Fruit fly (Drosophila melanogaster) whole organism, embryonic: ENCODE data around the gene CG31463.

ENCODE experiments used
- Atf3 ChIP-seq: fragments of 200-800 bp; sonication (Bioruptor generic); optimal IDR thresholded peaks from 3 replicates; lab custom pipeline; 2016; ENCODE audit warnings: missing biosample characterization, missing genetic modification characterization
- Bgb ChIP-seq: fragments of 200-800 bp; sonication (Bioruptor generic); IDR thresholded peaks from 2 replicates; pipeline ENCODE4 v1.3.6; 2022; ENCODE audit warnings: missing biosample characterization, missing genetic modification characterization; ENCODE audit not compliant: partially characterized antibody
- CG10147 ChIP-seq: fragments of 200-800 bp; sonication (Bioruptor generic); optimal IDR thresholded peaks from 2 replicates; lab custom pipeline; 2019; ENCODE audit warnings: missing biosample characterization, mild to moderate bottlenecking, missing genetic modification characterization, moderate library complexity
- CG11093 ChIP-seq: fragments of 200-800 bp; sonication (Bioruptor generic); IDR thresholded peaks from 3 replicates; pipeline ENCODE4 v1.3.6; 2022; ENCODE audit warnings: missing biosample characterization, missing genetic modification characterization
- CG12391 ChIP-seq: fragments of 200-800 bp; sonication (Bioruptor generic); optimal IDR thresholded peaks from 3 replicates; lab custom pipeline; 2018; ENCODE audit warnings: missing biosample characterization, mild to moderate bottlenecking, missing genetic modification characterization, moderate library complexity
- CG14050 ChIP-seq: fragments of 200-800 bp; sonication (Bioruptor generic); IDR thresholded peaks from 3 replicates; pipeline ENCODE4 v1.3.6; 2022; ENCODE audit warnings: missing biosample characterization, missing genetic modification characterization
- CG14710 ChIP-seq: fragments of 200-800 bp; sonication (Bioruptor generic); optimal IDR thresholded peaks from 3 replicates; lab custom pipeline; 2019; ENCODE audit warnings: missing biosample characterization, mild to moderate bottlenecking, missing genetic modification characterization, moderate library complexity
- CG15514 ChIP-seq: fragments of 200-800 bp; sonication (Bioruptor generic); optimal IDR thresholded peaks from 3 replicates; lab custom pipeline; 2017; ENCODE audit warnings: missing biosample characterization, missing genetic modification characterization, mild to moderate bottlenecking, moderate library complexity, missing genetic modification reagents
- CG16813 ChIP-seq: fragments of 200-800 bp; sonication (Bioruptor generic); IDR thresholded peaks from 3 replicates; pipeline ENCODE4 v1.3.6; 2022; ENCODE audit warnings: missing biosample characterization, missing genetic modification characterization; ENCODE audit not compliant: partially characterized antibody
- CG17385 ChIP-seq: fragments of 200-800 bp; sonication (Bioruptor generic); optimal IDR thresholded peaks from 3 replicates; lab custom pipeline; 2018; ENCODE audit warnings: missing biosample characterization, mild to moderate bottlenecking, missing genetic modification characterization
- CG17829 ChIP-seq: fragments of 200-800 bp; optimal IDR thresholded peaks from 2 replicates; lab custom pipeline; 2019; ENCODE audit warnings: missing biosample characterization, mild to moderate bottlenecking, missing genetic modification characterization, moderate library complexity
- CG2120 ChIP-seq: fragments of 200-800 bp; sonication (Bioruptor generic); optimal IDR thresholded peaks from 3 replicates; lab custom pipeline; 2016; ENCODE audit warnings: missing biosample characterization, missing genetic modification characterization
- CG2129 ChIP-seq: fragments of 200-800 bp; sonication (Bioruptor generic); IDR thresholded peaks from 2 replicates; pipeline ENCODE4 v1.3.6; 2022; ENCODE audit warnings: missing biosample characterization, missing genetic modification characterization; ENCODE audit not compliant: partially characterized antibody
- CG2712 ChIP-seq: fragments of 200-800 bp; optimal IDR thresholded peaks from 3 replicates; lab custom pipeline; 2019; ENCODE audit warnings: missing biosample characterization, mild to moderate bottlenecking, missing genetic modification characterization, moderate library complexity
- CG32532 ChIP-seq: fragments of 200-800 bp; sonication (Bioruptor generic); IDR thresholded peaks from 2 replicates; pipeline ENCODE4 v1.3.6; 2022; ENCODE audit warnings: missing biosample characterization, missing genetic modification characterization
- CG34224 ChIP-seq: fragments of 200-800 bp; sonication (Bioruptor generic); IDR thresholded peaks from 3 replicates; pipeline ENCODE4 v1.3.6; 2022; ENCODE audit warnings: missing biosample characterization, missing genetic modification characterization; ENCODE audit not compliant: partially characterized antibody
- CG43689 ChIP-seq: fragments of 200-800 bp; sonication (Bioruptor generic); IDR thresholded peaks from 2 replicates; pipeline ENCODE4 v1.3.6; 2022; ENCODE audit warnings: missing biosample characterization, missing genetic modification characterization
- CG6175 ChIP-seq: fragments of 200-800 bp; sonication (Bioruptor generic); IDR thresholded peaks from 3 replicates; pipeline ENCODE4 v1.3.6; 2022; ENCODE audit warnings: missing biosample characterization, missing genetic modification characterization
- CG7372 ChIP-seq: fragments of 200-800 bp; sonication (Bioruptor generic); IDR thresholded peaks from 2 replicates; pipeline ENCODE4 v1.3.6; 2022; ENCODE audit warnings: missing biosample characterization, missing genetic modification characterization
- CG7786 ChIP-seq: fragments of 200-800 bp; sonication (Bioruptor generic); optimal IDR thresholded peaks from 2 replicates; lab custom pipeline; 2016; ENCODE audit warnings: missing biosample characterization, missing genetic modification characterization
- CG7963 ChIP-seq: fragments of 200-800 bp; sonication (Bioruptor generic); IDR thresholded peaks from 3 replicates; pipeline ENCODE4 v1.3.6; 2022; ENCODE audit warnings: missing biosample characterization, missing genetic modification characterization; ENCODE audit not compliant: partially characterized antibody
- CG8924 ChIP-seq: fragments of 200-800 bp; optimal IDR thresholded peaks from 3 replicates; lab custom pipeline; 2019; ENCODE audit warnings: missing biosample characterization, mild to moderate bottlenecking, missing genetic modification characterization, moderate library complexity
- CG9817 ChIP-seq: fragments of 200-800 bp; sonication (Bioruptor generic); optimal IDR thresholded peaks from 2 replicates; lab custom pipeline; 2018; ENCODE audit warnings: missing biosample characterization, mild to moderate bottlenecking, missing genetic modification characterization, moderate library complexity
- Dll ChIP-seq: fragments of 200-800 bp; sonication (Bioruptor generic); IDR thresholded peaks from 4 replicates; pipeline ENCODE4 v1.3.6; 2022; ENCODE audit warnings: missing biosample characterization, missing genetic modification characterization; ENCODE audit not compliant: partially characterized antibody
- Dref ChIP-seq: fragments of 200-800 bp; sonication (Bioruptor generic); IDR thresholded peaks from 2 replicates; pipeline ENCODE4 v1.3.6; 2022; ENCODE audit warnings: missing biosample characterization, missing genetic modification characterization
- E2f1 ChIP-seq: fragments of 200-800 bp; sonication (Bioruptor generic); IDR thresholded peaks from 2 replicates; pipeline ENCODE4 v1.3.6; 2022; ENCODE audit warnings: missing biosample characterization, missing genetic modification characterization
- Ets65A ChIP-seq: fragments of 200-800 bp; sonication (Bioruptor generic); peaks from one replicate; lab custom pipeline; 2016; ENCODE audit warnings: missing biosample characterization, missing genetic modification characterization
- Ets97D ChIP-seq: fragments of 200-800 bp; sonication (Bioruptor generic); optimal IDR thresholded peaks from 3 replicates; lab custom pipeline; 2016; ENCODE audit warnings: missing biosample characterization, missing genetic modification characterization
- HLH54F ChIP-seq: fragments of 200-800 bp; sonication (Bioruptor generic); optimal IDR thresholded peaks from 3 replicates; lab custom pipeline; 2016; ENCODE audit warnings: missing biosample characterization, missing genetic modification characterization
- MESR4 ChIP-seq: fragments of 200-800 bp; sonication (Bioruptor generic); optimal IDR thresholded peaks from 2 replicates; lab custom pipeline; 2018; ENCODE audit warnings: missing biosample characterization, mild to moderate bottlenecking, missing genetic modification characterization, moderate library complexity
- Pdp1 ChIP-seq, 2 experiments: fragments of 200-800 bp; sonication (Bioruptor generic); optimal IDR thresholded peaks; 3 replicates each; lab custom pipeline; 2016; ENCODE audit warnings: missing biosample characterization in 2 of 2, missing genetic modification characterization in 2 of 2, mild to moderate bottlenecking in 1 of 2, moderate library complexity in 1 of 2
- Rfx ChIP-seq: fragments of 200-800 bp; sonication (Bioruptor generic); IDR thresholded peaks from 2 replicates; pipeline ENCODE4 v1.3.6; 2022; ENCODE audit warnings: missing biosample characterization, missing genetic modification characterization
- bbx ChIP-seq: fragments of 200-800 bp; sonication (Bioruptor generic); IDR thresholded peaks from 2 replicates; pipeline ENCODE4 v1.3.6; 2022; ENCODE audit warnings: missing biosample characterization, missing genetic modification characterization; ENCODE audit not compliant: partially characterized antibody
- bigmax ChIP-seq: fragments of 200-800 bp; sonication (Bioruptor generic); optimal IDR thresholded peaks from 2 replicates; lab custom pipeline; 2018; ENCODE audit warnings: missing biosample characterization, mild to moderate bottlenecking, missing genetic modification characterization
- dm ChIP-seq: fragments of 200-800 bp; sonication (Bioruptor generic); optimal IDR thresholded peaks from 3 replicates; lab custom pipeline; 2016; ENCODE audit warnings: missing biosample characterization, missing genetic modification characterization
- gt ChIP-seq: fragments of 200-800 bp; sonication (Bioruptor generic); IDR thresholded peaks from 2 replicates; pipeline ENCODE4 v1.3.6; 2022; ENCODE audit warnings: missing biosample characterization, missing genetic modification characterization
- hbn ChIP-seq: fragments of 200-800 bp; sonication (Bioruptor generic); IDR thresholded peaks from 2 replicates; pipeline ENCODE4 v1.3.6; 2022; ENCODE audit warnings: missing biosample characterization, missing genetic modification characterization; ENCODE audit not compliant: partially characterized antibody
- klu ChIP-seq: fragments of 200-800 bp; sonication (Bioruptor generic); IDR thresholded peaks from 2 replicates; pipeline ENCODE4 v1.3.6; 2022; ENCODE audit warnings: missing biosample characterization, missing genetic modification characterization
- lbe ChIP-seq: fragments of 200-800 bp; sonication (Bioruptor generic); optimal IDR thresholded peaks from 2 replicates; lab custom pipeline; 2016; ENCODE audit warnings: missing biosample characterization, mild to moderate bottlenecking, missing genetic modification characterization
- nmo ChIP-seq: fragments of 200-800 bp; sonication (Bioruptor generic); optimal IDR thresholded peaks from 2 replicates; lab custom pipeline; 2018; ENCODE audit warnings: missing biosample characterization, mild to moderate bottlenecking, missing genetic modification characterization, moderate library complexity
- nom ChIP-seq: fragments of 200-800 bp; sonication (Bioruptor generic); optimal IDR thresholded peaks from 2 replicates; lab custom pipeline; 2017; ENCODE audit warnings: missing biosample characterization, missing genetic modification characterization, mild to moderate bottlenecking, moderate library complexity, missing genetic modification reagents
- peb ChIP-seq: fragments of 200-800 bp; sonication (Bioruptor generic); IDR thresholded peaks from 2 replicates; pipeline ENCODE4 v1.3.6; 2022; ENCODE audit warnings: missing biosample characterization, missing genetic modification characterization
- pita ChIP-seq: fragments of 200-800 bp; sonication (Bioruptor generic); optimal IDR thresholded peaks from 2 replicates; lab custom pipeline; 2017; ENCODE audit warnings: missing biosample characterization, mild to moderate bottlenecking, missing genetic modification characterization
- pnt ChIP-seq: fragments of 200-800 bp; sonication (Bioruptor generic); optimal IDR thresholded peaks from 3 replicates; lab custom pipeline; 2016; ENCODE audit warnings: missing biosample characterization, missing genetic modification characterization
- salm ChIP-seq: fragments of 200-800 bp; sonication (Bioruptor generic); optimal IDR thresholded peaks from 2 replicates; lab custom pipeline; 2018; ENCODE audit warnings: missing biosample characterization, mild to moderate bottlenecking, missing genetic modification characterization
- trem ChIP-seq: fragments of 200-800 bp; optimal IDR thresholded peaks from 3 replicates; lab custom pipeline; 2019; ENCODE audit warnings: missing biosample characterization, mild to moderate bottlenecking, missing genetic modification characterization, moderate library complexity
- tx ChIP-seq: fragments of 200-800 bp; sonication (Bioruptor generic); optimal IDR thresholded peaks from 2 replicates; lab custom pipeline; 2016; ENCODE audit warnings: missing biosample characterization, missing genetic modification characterization
- unc-4 ChIP-seq: fragments of 200-800 bp; sonication (Bioruptor generic); IDR thresholded peaks from 2 replicates; pipeline ENCODE4 v1.3.6; 2022; ENCODE audit warnings: missing biosample characterization, missing genetic modification characterization; ENCODE audit not compliant: partially characterized antibody
- zen2 ChIP-seq: fragments of 200-800 bp; sonication (Bioruptor generic); IDR thresholded peaks from 3 replicates; pipeline ENCODE4 v1.3.6; 2022; ENCODE audit warnings: missing biosample characterization, missing genetic modification characterization; ENCODE audit not compliant: partially characterized antibody

The CG31463 gene

DNA sequence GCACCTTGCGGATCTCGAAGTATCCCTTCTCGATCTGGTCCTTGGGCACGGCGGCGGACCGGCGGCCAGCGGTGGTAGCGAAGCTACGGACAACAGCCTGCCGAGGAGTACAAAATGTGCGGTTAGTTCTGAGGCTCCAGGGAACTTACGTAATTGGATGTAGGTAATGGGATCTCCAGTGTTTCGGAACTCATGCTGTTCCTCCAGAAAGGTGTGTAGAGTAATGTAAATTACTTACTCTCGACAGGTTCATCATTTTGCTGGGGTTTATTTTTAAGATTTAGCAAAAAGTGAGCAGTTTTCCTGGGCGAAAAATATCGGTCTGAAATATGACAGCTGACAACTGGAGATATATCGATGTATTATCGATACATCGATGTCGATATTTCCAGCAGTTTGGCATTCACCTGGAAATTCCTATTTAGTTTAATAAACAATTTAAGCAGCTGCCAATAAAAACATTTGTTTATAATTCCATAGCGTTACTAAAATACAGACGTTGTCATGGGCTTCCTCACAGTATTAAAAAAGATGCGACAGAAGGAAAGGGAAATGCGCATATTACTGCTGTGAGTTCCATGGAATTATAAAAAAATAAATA is 48.6 kb downstream of the CG31463 start, which contains the start of the genes COX7A and Arl2 (continued):
- TF ChIP-seq CG17829 (peak; percentile 22), klu (GFP tag; lab: Robert Waterston, UW) (no peak), trem (tag; lab: Kevin White, UChicago) (peak; percentile 75), Dref (GFP tag; lab: Robert Waterston, UW) (peak; percentile 95), pita (no peak), Ets97D (GFP tag; lab: Kevin White, UChicago) (peak; percentile 60), salm (tag; lab: Kevin White, UChicago) (no peak), Dll (GFP tag; lab: Robert Waterston, UW) (peak; percentile 94), Rfx (GFP tag; lab: Robert Waterston, UW) (no peak), CG15514 (GFP tag; lab: Kevin White, UChicago) (peak; percentile 47), CG2712 (tag; lab: Kevin White, UChicago) (peak; percentile 22), CG16813 (GFP tag; lab: Robert Waterston, UW) (peak; percentile 91), nom (GFP tag; lab: Kevin White, UChicago) (peak; percentile 23), CG11093 (GFP tag; lab: Robert Waterston, UW) (no peak), CG32532 (peak; percentile 47; the same call in 1 of the 2 replicates), dm (GFP tag; lab: Kevin White, UChicago) (peak; percentile 23), CG14050 (GFP tag; lab: Robert Waterston, UW) (no peak), CG17385 (peak; percentile 37), CG6175 (GFP tag; lab: Robert Waterston, UW) (no peak), CG8924 (tag; lab: Kevin White, UChicago) (peak; percentile 77), CG7963 (peak; percentile 90), CG7786 (GFP tag; lab: Kevin White, UChicago) (no peak), HLH54F (GFP tag; lab: Kevin White, UChicago) (no peak), CG2120 (GFP tag; lab: Kevin White, UChicago) (peak; percentile 11), lbe (GFP tag; lab: Kevin White, UChicago) (no peak), CG34224 (GFP tag; lab: Robert Waterston, UW) (peak; percentile 97), CG14710 (tag; lab: Kevin White, UChicago) (peak; percentile 44), CG9817 (no peak), CG12391 (tag; lab: Kevin White, UChicago) (peak; percentile 17), nmo (GFP tag; lab: Kevin White, UChicago) (peak; percentile 27), Ets65A (GFP tag; lab: Kevin White, UChicago) (no peak), CG10147 (peak; percentile 27), unc-4 (GFP tag; lab: Robert Waterston, UW) (peak; percentile 95), CG2129 (GFP tag; lab: Robert Waterston, UW) (peak; percentile 94), tx (peak; percentile 31), bigmax (GFP tag; lab: Kevin White, UChicago) (peak; percentile 26), peb (GFP tag; lab: Robert Waterston, UW) (no peak), MESR4 (GFP tag; lab: Kevin White, UChicago) (peak; percentile 98), Bgb (GFP tag; lab: Robert Waterston, UW) (peak; percentile 96), CG43689 (GFP tag; lab: Robert Waterston, UW) (no peak), E2f1 (GFP tag; lab: Robert Waterston, UW) (0 out of 2 replicates have a peak, but pooled peaks have one; percentile 17), CG7372 (no peak), Atf3 (GFP tag; lab: Kevin White, UChicago) (no peak), zen2 (GFP tag; lab: Robert Waterston, UW) (peak; percentile 95), bbx (GFP tag; lab: Robert Waterston, UW) (peak; percentile 97), gt (GFP tag; lab: Robert Waterston, UW) (no peak), pnt (GFP tag; lab: Kevin White, UChicago) (no peak), hbn (GFP tag; lab: Robert Waterston, UW) (peak; percentile 95), Pdp1 (GFP tag; optimal IDR thresholded peaks at IDR 0.05; lab: Kevin White, UChicago) (peak in 1 of 2 experiments; percentile 95)
